In genomic region chrV:17714330-17714729, ce11 we compare ENCODE assay signal across 6 worm cellular contexts.
A peak's percentile ranks its signal among the peaks of the same experiment; 100 is the strongest.
TF ChIP-seq lines count a peak whose summit lies in the region.

Gene twk-33 (minus strand): TSS chrV:17714377.

TF ChIP-seq in whole organism, L1 larva, 84 proteins besides CTCF, POLR2A, EP300 and RAD21:
- TF ChIP-seq unc-98 (GFP tag; IDR thresholded peaks at IDR 0.05; lab: Robert Waterston, UW), result no peak
- TF ChIP-seq C16A3.4 (tag; optimal IDR thresholded peaks at IDR 0.05; lab: Kevin White, UChicago), result no peak
- peak; percentile 96 for TF ChIP-seq elt-2 (tag; optimal IDR thresholded peaks at IDR 0.05; lab: Kevin White, UChicago)
- TF ChIP-seq aha-1 (tag; optimal IDR thresholded peaks at IDR 0.05; lab: Kevin White, UChicago), result no peak
- TF ChIP-seq pqm-1 (tag; optimal IDR thresholded peaks at IDR 0.05; lab: Kevin White, UChicago), result peak; percentile 95
- no peak for TF ChIP-seq egl-13 (tag; optimal IDR thresholded peaks at IDR 0.05; lab: Kevin White, UChicago)
- TF ChIP-seq tlp-1 (tag; optimal IDR thresholded peaks at IDR 0.05; lab: Kevin White, UChicago), result peak; percentile 40
- peak; percentile 49 for TF ChIP-seq jun-1 (tag; optimal IDR thresholded peaks at IDR 0.05; lab: Kevin White, UChicago)
- peak in 1 of 6 experiments; percentile 63 for TF ChIP-seq elt-3 (tag; optimal IDR thresholded peaks at IDR 0.05; lab: Kevin White, UChicago)
TF ChIP-seq in whole organism, L1 larva: peak in this region for 5.

TF ChIP-seq in whole organism, L2 larva, 48 proteins besides CTCF, POLR2A, EP300 and RAD21:
- peak; percentile 15 for TF ChIP-seq crh-2 (tag; optimal IDR thresholded peaks at IDR 0.05; lab: Kevin White, UChicago)
- no peak for TF ChIP-seq nhr-11 (tag; optimal IDR thresholded peaks at IDR 0.05; lab: Kevin White, UChicago)
- TF ChIP-seq gmeb-1 (tag; optimal IDR thresholded peaks at IDR 0.05; lab: Kevin White, UChicago), result peak; percentile 51
- peak; percentile 91 for TF ChIP-seq fos-1 (tag; optimal IDR thresholded peaks at IDR 0.05; lab: Kevin White, UChicago)

TF ChIP-seq in whole organism, L3 larva, 47 proteins besides CTCF, POLR2A, EP300 and RAD21:
- TF ChIP-seq fkh-10 (GFP tag; optimal IDR thresholded peaks at IDR 0.05; lab: Kevin White, UChicago) (no peak), pqm-1 (tag; optimal IDR thresholded peaks at IDR 0.05; lab: Kevin White, UChicago) (peak; percentile 91), elt-2 (tag; optimal IDR thresholded peaks at IDR 0.05; lab: Kevin White, UChicago) (peak; percentile 97)

TF ChIP-seq in whole organism, L4 larva, 104 proteins besides CTCF, POLR2A, EP300 and RAD21:
- TF ChIP-seq vab-7 (GFP tag; IDR thresholded peaks at IDR 0.05; lab: Robert Waterston, UW) (no peak), F26F4.8 (GFP tag; conservative IDR thresholded peaks at IDR 0.05; lab: Robert Waterston, UW) (no peak), lin-1 (GFP tag; IDR thresholded peaks at IDR 0.05; lab: Robert Waterston, UW) (peak; percentile 33; the same call in 1 of the 2 replicates), cey-2 (tag; optimal IDR thresholded peaks at IDR 0.05; lab: Kevin White, UChicago; ENCODE audit: borderline replicate concordance, insufficient read depth) (peak; percentile 14), php-3 (GFP tag; IDR thresholded peaks at IDR 0.05; lab: Robert Waterston, UW) (peak; percentile 61; the same call in 1 of the 2 replicates), nhr-77 (tag; optimal IDR thresholded peaks at IDR 0.05; lab: Kevin White, UChicago) (peak; percentile 44), nhr-10 (tag; optimal IDR thresholded peaks at IDR 0.05; lab: Kevin White, UChicago) (no peak), R02D3.7 (tag; optimal IDR thresholded peaks at IDR 0.05; lab: Kevin White, UChicago) (no peak), dmd-6 (GFP tag; IDR thresholded peaks at IDR 0.05; lab: Robert Waterston, UW) (peak; percentile 83), tra-1 (GFP tag; IDR thresholded peaks at IDR 0.05; lab: Robert Waterston, UW) (peak; percentile 68; the same call in 1 of the 2 replicates), ztf-7 (tag; optimal IDR thresholded peaks at IDR 0.05; lab: Kevin White, UChicago) (no peak), pqm-1 (tag; optimal IDR thresholded peaks at IDR 0.05; lab: Kevin White, UChicago) (peak; percentile 99), daf-16 (GFP tag; optimal IDR thresholded peaks at IDR 0.05; lab: Kevin White, UChicago) (no peak), daf-16 (tag; optimal IDR thresholded peaks at IDR 0.05; lab: Kevin White, UChicago) (peak; percentile 63), hlh-11 (tag; optimal IDR thresholded peaks at IDR 0.05; lab: Kevin White, UChicago) (peak; percentile 62), attf-4 (tag; optimal IDR thresholded peaks at IDR 0.05; lab: Kevin White, UChicago) (no peak), nhr-28 (tag; optimal IDR thresholded peaks at IDR 0.05; lab: Kevin White, UChicago) (peak; percentile 91)

TF ChIP-seq in whole organism, late embryonic, 69 proteins besides CTCF, POLR2A, EP300 and RAD21:
- TF ChIP-seq ceh-9 (tag; optimal IDR thresholded peaks at IDR 0.05; lab: Kevin White, UChicago), result no peak
- TF ChIP-seq ztf-16 (tag; optimal IDR thresholded peaks at IDR 0.05; lab: Kevin White, UChicago), result no peak
- no peak for TF ChIP-seq Y22D7AL.16 (tag; optimal IDR thresholded peaks at IDR 0.05; lab: Kevin White, UChicago)
- TF ChIP-seq elt-2 (tag; optimal IDR thresholded peaks at IDR 0.05; lab: Kevin White, UChicago), result peak; percentile 98
- no peak for TF ChIP-seq pag-3 (tag; optimal IDR thresholded peaks at IDR 0.05; lab: Kevin White, UChicago; ENCODE audit: borderline replicate concordance)

TF ChIP-seq in whole organism, young adult, 124 proteins besides CTCF, POLR2A, EP300 and RAD21:
- TF ChIP-seq nhr-80 (tag; optimal IDR thresholded peaks at IDR 0.05; lab: Kevin White, UChicago) (peak; percentile 76), lin-35 (GFP tag; optimal IDR thresholded peaks at IDR 0.05; lab: Kevin White, UChicago) (no peak)
